Fruit fly (Drosophila melanogaster) whole organism, pupa: ENCODE data around the gene Edc3.

Experiments used
- CG10348 ChIP-seq: fragments of 200-800 bp; sonication (Bioruptor generic); IDR thresholded peaks from 2 replicates; pipeline ENCODE4 v1.3.6; 2022; ENCODE audit warnings: missing biosample characterization, missing genetic modification characterization
- CG12605 ChIP-seq: fragments of 200-800 bp; sonication (Bioruptor generic); IDR thresholded peaks from 2 replicates; pipeline ENCODE4 v1.3.6; 2022; ENCODE audit warnings: missing biosample characterization, missing genetic modification characterization
- CG13204 ChIP-seq: fragments of 200-800 bp; sonication (Bioruptor generic); optimal IDR thresholded peaks from 2 replicates; lab custom pipeline; 2018; ENCODE audit warnings: missing biosample characterization, mild to moderate bottlenecking, missing genetic modification characterization, moderate library complexity
- CG14655 ChIP-seq: fragments of 200-800 bp; sonication (Bioruptor generic); optimal IDR thresholded peaks from 3 replicates; lab custom pipeline; 2017; ENCODE audit warnings: mild to moderate bottlenecking, missing biosample characterization, missing genetic modification reagents, missing genetic modification characterization
- CG15710 ChIP-seq: fragments of 200-800 bp; sonication (Bioruptor generic); optimal IDR thresholded peaks from 2 replicates; lab custom pipeline; 2018; ENCODE audit warnings: missing biosample characterization, mild to moderate bottlenecking, missing genetic modification characterization, moderate library complexity
- CG17806 ChIP-seq: fragments of 200-800 bp; sonication (Bioruptor generic); optimal IDR thresholded peaks from 2 replicates; lab custom pipeline; 2018; ENCODE audit warnings: missing biosample characterization, mild to moderate bottlenecking, missing genetic modification characterization, moderate library complexity
- CG32121 ChIP-seq: fragments of 200-800 bp; sonication (Bioruptor generic); IDR thresholded peaks from 2 replicates; pipeline ENCODE4 v1.3.6; 2022; ENCODE audit warnings: missing biosample characterization, missing genetic modification characterization
- CG34367 ChIP-seq: fragments of 200-800 bp; sonication (Bioruptor generic); optimal IDR thresholded peaks from 2 replicates; lab custom pipeline; 2018; ENCODE audit warnings: missing biosample characterization, mild to moderate bottlenecking, missing genetic modification characterization
- CG4496 ChIP-seq: fragments of 200-800 bp; sonication (Bioruptor generic); IDR thresholded peaks from 3 replicates; pipeline ENCODE4 v1.3.6; 2022; ENCODE audit warnings: missing biosample characterization, missing genetic modification characterization
- CG8159 ChIP-seq: fragments of 200-800 bp; sonication (Bioruptor generic); optimal IDR thresholded peaks from 3 replicates; lab custom pipeline; 2018; ENCODE audit warnings: missing biosample characterization, mild to moderate bottlenecking, missing genetic modification characterization, moderate library complexity
- CG8301 ChIP-seq: fragments of 200-800 bp; sonication (Bioruptor generic); optimal IDR thresholded peaks from 2 replicates; lab custom pipeline; 2018; ENCODE audit warnings: missing biosample characterization, mild to moderate bottlenecking, missing genetic modification characterization
- CG9948 ChIP-seq: fragments of 200-800 bp; sonication (Bioruptor generic); optimal IDR thresholded peaks from 2 replicates; lab custom pipeline; 2018; ENCODE audit warnings: missing biosample characterization, mild to moderate bottlenecking, missing genetic modification characterization, moderate library complexity
- D1 ChIP-seq: fragments of 200-800 bp; sonication (Bioruptor generic); optimal IDR thresholded peaks from 2 replicates; lab custom pipeline; 2018; ENCODE audit warnings: missing biosample characterization, mild to moderate bottlenecking, missing genetic modification characterization, moderate library complexity
- EcR ChIP-seq: fragments of 200-800 bp; sonication (Bioruptor generic); optimal IDR thresholded peaks from 3 replicates; lab custom pipeline; 2019; ENCODE audit warnings: missing biosample characterization, missing genetic modification characterization, mild to moderate bottlenecking, moderate library complexity, missing genetic modification reagents
- Ets98B ChIP-seq: fragments of 200-800 bp; sonication (Bioruptor generic); IDR thresholded peaks from 2 replicates; pipeline ENCODE4 v1.3.6; 2022; ENCODE audit warnings: missing biosample characterization, missing genetic modification characterization
- Pif1A ChIP-seq: fragments of 200-800 bp; sonication (Bioruptor generic); optimal IDR thresholded peaks from 3 replicates; lab custom pipeline; 2016; ENCODE audit warnings: missing biosample characterization, missing genetic modification characterization
- Pif1B ChIP-seq: fragments of 200-800 bp; sonication (Bioruptor generic); optimal IDR thresholded peaks from 3 replicates; lab custom pipeline; 2016; ENCODE audit warnings: missing biosample characterization, missing genetic modification characterization
- Snoo ChIP-seq: fragments of 200-800 bp; sonication (Bioruptor generic); optimal IDR thresholded peaks from 3 replicates; lab custom pipeline; 2017; ENCODE audit warnings: missing biosample characterization, mild to moderate bottlenecking, missing genetic modification characterization, inconsistent platforms
- fd96Ca ChIP-seq: fragments of 200-800 bp; sonication (Bioruptor generic); IDR thresholded peaks from 3 replicates; pipeline ENCODE4 v1.3.6; 2022; ENCODE audit warnings: missing biosample characterization, missing genetic modification characterization
- gl ChIP-seq: fragments of 200-800 bp; sonication (Bioruptor generic); optimal IDR thresholded peaks from 2 replicates; lab custom pipeline; 2018; ENCODE audit warnings: missing biosample characterization, mild to moderate bottlenecking, missing genetic modification characterization
- rn ChIP-seq: fragments of 200-800 bp; sonication (Bioruptor generic); IDR thresholded peaks from 2 replicates; pipeline ENCODE4 v1.3.6; 2022; ENCODE audit warnings: missing biosample characterization, missing genetic modification characterization

The Edc3 gene

DNA sequence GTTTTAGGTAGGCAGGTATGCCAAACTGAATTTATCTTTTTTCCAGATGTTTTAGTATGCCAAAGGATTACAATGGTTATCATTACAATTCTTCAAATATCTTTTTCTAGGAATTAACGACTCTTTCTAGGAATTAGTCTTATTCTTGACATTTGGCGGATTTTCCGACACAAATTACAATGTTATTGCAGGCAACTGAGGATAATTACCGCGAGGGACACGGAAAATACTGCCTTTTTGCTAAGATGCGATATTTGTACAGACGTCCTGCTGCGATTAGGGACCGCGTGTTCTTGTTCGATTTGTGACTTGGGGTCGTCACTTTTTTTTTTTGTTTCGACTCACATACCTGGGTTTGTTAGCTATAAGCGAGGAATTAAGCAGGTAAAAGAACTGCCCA lies 26.1 kb upstream of the Edc3 start:
- no peak for TF ChIP-seq Pif1B (GFP tag; lab: Kevin White, UChicago)
- TF ChIP-seq fd96Ca (GFP tag; lab: Robert Waterston, UW), result no peak
- TF ChIP-seq CG10348 (GFP tag; lab: Robert Waterston, UW), result no peak
- no peak for TF ChIP-seq CG12605 (GFP tag; lab: Robert Waterston, UW)
- TF ChIP-seq Snoo (tag; lab: Kevin White, UChicago), result no peak
- TF ChIP-seq CG8159 (tag; lab: Kevin White, UChicago), result no peak
- TF ChIP-seq EcR, result no peak
- TF ChIP-seq CG34367, result no peak
- no peak for TF ChIP-seq D1 (tag; lab: Kevin White, UChicago)
- TF ChIP-seq CG15710 (tag; lab: Kevin White, UChicago), result no peak
- TF ChIP-seq CG9948 (tag; lab: Kevin White, UChicago), result no peak
- no peak for TF ChIP-seq CG14655 (GFP tag; lab: Kevin White, UChicago)
- no peak for TF ChIP-seq CG17806 (tag; lab: Kevin White, UChicago)
- TF ChIP-seq rn (GFP tag; lab: Robert Waterston, UW), result no peak
- TF ChIP-seq CG32121 (GFP tag; lab: Robert Waterston, UW), result no peak
- TF ChIP-seq Pif1A (GFP tag; lab: Kevin White, UChicago), result no peak
- no peak for TF ChIP-seq Ets98B (GFP tag; lab: Robert Waterston, UW)
- no peak for TF ChIP-seq CG4496
- TF ChIP-seq gl (tag; lab: Kevin White, UChicago), result no peak
- TF ChIP-seq CG13204 (GFP tag; lab: Kevin White, UChicago), result no peak

DNA sequence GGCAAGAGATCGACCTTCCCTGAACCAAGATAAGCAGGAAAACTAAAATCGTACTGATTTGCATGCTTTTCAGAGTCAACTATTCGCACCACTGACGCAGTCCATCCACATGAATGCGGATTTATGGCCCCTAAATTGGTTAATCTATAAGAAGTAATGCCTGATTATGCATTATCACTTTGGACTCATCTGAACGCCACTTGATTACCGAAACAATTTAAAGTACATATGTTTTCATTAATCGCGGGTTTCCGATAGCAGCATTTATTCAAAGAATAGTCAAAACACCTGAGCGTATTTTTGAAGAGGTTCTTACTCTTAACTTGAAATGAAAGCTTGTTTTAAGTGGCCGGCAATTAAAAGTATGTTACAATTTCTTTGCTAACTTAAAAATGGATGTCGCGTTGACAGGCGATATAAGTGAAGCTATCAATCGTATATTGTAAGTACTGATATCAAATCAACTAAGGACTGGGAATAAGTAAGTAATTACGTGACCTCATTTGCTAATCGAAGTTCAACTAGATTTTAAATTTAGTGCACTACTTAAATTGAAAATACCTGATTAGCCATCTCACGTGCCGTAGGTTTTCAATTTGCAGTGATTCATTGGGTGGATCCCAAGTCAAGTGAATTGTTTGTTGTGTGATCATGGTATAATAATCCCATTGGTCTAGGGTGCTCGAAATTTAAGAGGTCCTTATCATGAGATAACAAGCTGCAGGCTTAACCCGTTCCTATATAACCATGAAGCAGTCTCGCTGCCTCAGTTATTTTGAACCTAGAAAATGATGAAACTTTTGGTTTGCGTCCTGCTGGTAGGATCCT lies 19.6 kb upstream of the Edc3 start, which contains the start of the genes Jon74E and CG7542:
Gene Jon74E (minus strand): TSS at position 79 of the 828 bp plus-strand sequence.
Gene CG7542 (plus strand): TSS at position 778 of the 828 bp plus-strand sequence.
- TF ChIP-seq Pif1A (GFP tag; lab: Kevin White, UChicago) (no peak), CG34367 (no peak), CG8301 (tag; lab: Kevin White, UChicago) (no peak), Pif1B (GFP tag; lab: Kevin White, UChicago) (no peak), D1 (tag; lab: Kevin White, UChicago) (no peak), CG8159 (tag; lab: Kevin White, UChicago) (no peak), fd96Ca (GFP tag; lab: Robert Waterston, UW) (no peak), CG32121 (GFP tag; lab: Robert Waterston, UW) (no peak), CG15710 (tag; lab: Kevin White, UChicago) (no peak), EcR (no peak), CG13204 (GFP tag; lab: Kevin White, UChicago) (no peak), Snoo (tag; lab: Kevin White, UChicago) (no peak), CG17806 (tag; lab: Kevin White, UChicago) (no peak)
- TF ChIP-seq, all 21 proteins: peak for 0

DNA sequence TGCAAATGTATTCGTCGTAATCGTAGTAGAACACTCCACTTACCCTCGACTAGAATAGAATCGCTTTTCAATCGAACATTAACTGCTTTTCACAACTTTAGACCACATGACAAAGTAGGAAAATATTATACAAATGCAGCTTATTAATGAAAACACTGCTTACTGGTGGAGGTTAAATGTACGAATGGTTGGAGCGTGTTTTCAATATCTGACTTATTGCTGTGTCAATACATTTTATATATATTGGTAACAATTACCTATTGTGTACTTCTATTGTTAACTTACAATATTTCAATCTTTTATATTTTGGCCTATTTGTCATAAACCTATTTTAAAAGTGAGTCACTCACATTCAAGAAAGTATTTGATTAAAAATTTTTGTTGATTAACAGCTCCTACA lies 10.3 kb upstream of the Edc3 start:
- TF ChIP-seq CG17806 (tag; lab: Kevin White, UChicago) (no peak), CG32121 (GFP tag; lab: Robert Waterston, UW) (no peak), Pif1A (GFP tag; lab: Kevin White, UChicago) (no peak), Pif1B (GFP tag; lab: Kevin White, UChicago) (no peak), CG13204 (GFP tag; lab: Kevin White, UChicago) (no peak), CG8301 (tag; lab: Kevin White, UChicago) (no peak), D1 (tag; lab: Kevin White, UChicago) (no peak), CG10348 (GFP tag; lab: Robert Waterston, UW) (no peak), CG4496 (no peak), CG12605 (GFP tag; lab: Robert Waterston, UW) (no peak), CG9948 (tag; lab: Kevin White, UChicago) (no peak), CG15710 (tag; lab: Kevin White, UChicago) (no peak)

DNA sequence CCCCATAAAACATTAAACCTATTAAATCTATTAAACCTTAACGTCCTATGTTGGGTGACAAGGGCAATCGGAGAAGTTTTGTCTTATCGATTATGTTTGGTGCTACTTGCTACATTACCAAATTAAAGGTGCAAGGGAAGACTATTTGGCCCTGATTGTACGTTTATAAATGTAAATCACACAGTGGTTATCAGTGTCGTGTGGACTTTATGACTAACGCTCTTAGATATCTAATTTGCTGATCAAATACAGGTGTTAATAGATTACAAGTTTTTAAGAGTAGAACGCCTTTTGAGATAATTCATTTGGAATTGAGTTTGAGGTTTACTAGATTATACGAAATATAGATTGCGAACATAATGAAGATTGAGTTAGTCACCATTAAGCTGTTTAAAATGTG lies 9.2 kb upstream of the Edc3 start:
- no peak for TF ChIP-seq CG8301 (tag; lab: Kevin White, UChicago)
- no peak for TF ChIP-seq CG32121 (GFP tag; lab: Robert Waterston, UW)
- no peak for TF ChIP-seq CG13204 (GFP tag; lab: Kevin White, UChicago)
- TF ChIP-seq CG9948 (tag; lab: Kevin White, UChicago), result no peak
- TF ChIP-seq CG8159 (tag; lab: Kevin White, UChicago), result no peak
- no peak for TF ChIP-seq Pif1A (GFP tag; lab: Kevin White, UChicago)
- TF ChIP-seq fd96Ca (GFP tag; lab: Robert Waterston, UW), result no peak
- TF ChIP-seq CG10348 (GFP tag; lab: Robert Waterston, UW), result no peak
- TF ChIP-seq CG14655 (GFP tag; lab: Kevin White, UChicago), result no peak
- no peak for TF ChIP-seq CG34367
- TF ChIP-seq CG4496, result no peak
- no peak for TF ChIP-seq CG15710 (tag; lab: Kevin White, UChicago)
- TF ChIP-seq Snoo (tag; lab: Kevin White, UChicago), result no peak
- no peak for TF ChIP-seq rn (GFP tag; lab: Robert Waterston, UW)

DNA sequence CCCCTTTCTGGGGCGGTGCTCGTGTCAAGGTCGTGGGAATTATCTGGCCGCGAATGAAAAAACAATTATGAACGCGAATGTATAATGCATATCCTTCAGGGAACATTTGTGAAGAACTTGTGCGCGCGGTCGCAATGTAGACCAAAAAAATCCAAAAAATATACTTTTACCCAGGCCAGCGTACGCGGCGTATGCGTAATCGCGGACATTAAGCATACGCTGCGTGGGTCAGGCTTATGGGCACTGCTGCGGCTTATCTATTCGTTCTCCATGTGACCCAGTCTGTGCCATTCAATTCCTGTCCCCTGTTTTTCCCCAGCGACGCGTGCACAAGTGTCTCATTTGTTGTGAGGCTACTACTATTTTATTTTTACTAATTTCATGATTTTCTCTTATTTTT lies 8.6 kb upstream of the Edc3 start:
- TF ChIP-seq CG14655 (GFP tag; lab: Kevin White, UChicago), result no peak
- TF ChIP-seq Pif1A (GFP tag; lab: Kevin White, UChicago), result no peak
